Worm (Caenorhabditis elegans): ENCODE data around the gene aat-7.

The aat-7 gene

DNA sequence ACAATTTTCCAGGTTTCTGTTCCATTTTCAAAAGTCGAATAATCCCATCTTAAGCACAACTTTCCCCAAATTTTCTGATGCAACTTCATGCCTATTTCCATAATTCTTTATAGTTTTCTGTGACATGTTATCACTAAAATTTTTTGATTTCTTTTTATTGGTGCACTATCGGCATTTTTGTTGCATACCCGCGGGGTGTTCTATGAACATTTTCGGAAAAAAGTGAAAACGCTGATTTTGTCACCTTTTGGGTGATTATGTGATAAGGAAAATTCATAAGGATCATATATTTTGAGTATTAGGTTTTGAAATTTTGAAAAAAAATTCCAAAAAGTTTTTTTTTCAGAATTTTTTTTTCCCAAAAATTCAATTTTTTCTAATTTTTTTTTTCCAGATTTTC is at the start of gene aat-7:
Gene aat-7 (plus strand): TSS at position 393 of the 400 bp plus-strand sequence.
- TF ChIP-seq nhr-28 (tag; optimal IDR thresholded peaks at IDR 0.05) (peak; percentile 83), fos-1 (tag; optimal IDR thresholded peaks at IDR 0.05) (no peak), pqm-1 (tag; optimal IDR thresholded peaks at IDR 0.05) (peak; percentile 79), nhr-77 (tag; optimal IDR thresholded peaks at IDR 0.05) (peak; percentile 37), Y105C5A.15 (GFP tag; IDR thresholded peaks at IDR 0.05) (no peak), duxl-1 (tag; optimal IDR thresholded peaks at IDR 0.05; ENCODE audit: poor library complexity) (no peak), hlh-11 (tag; optimal IDR thresholded peaks at IDR 0.05) (peak; percentile 55), php-3 (GFP tag; IDR thresholded peaks at IDR 0.05) (peak; percentile 74; the same call in 1 of the 2 replicates), dmd-6 (GFP tag; IDR thresholded peaks at IDR 0.05) (peak; percentile 87), nhr-41 (GFP tag; IDR thresholded peaks at IDR 0.05) (no peak)

ce11 chrII:1338196-1338595 is 48.5 kb upstream of the aat-7 start:
- TF ChIP-seq hmg-1.1 (GFP tag; IDR thresholded peaks at IDR 0.05) (0 out of 2 replicates have a peak, but pooled peaks have one; percentile 17), set-16 (GFP tag; IDR thresholded peaks at IDR 0.05) (no peak), lin-39 (tag; optimal IDR thresholded peaks at IDR 0.05) (no peak), lin-15B (tag; optimal IDR thresholded peaks at IDR 0.05) (no peak), ztf-11 (tag; optimal IDR thresholded peaks at IDR 0.05) (no peak), pqm-1 (tag; optimal IDR thresholded peaks at IDR 0.05) (no peak), daf-8 (GFP tag; IDR thresholded peaks at IDR 0.05) (no peak), mes-2 (tag; optimal IDR thresholded peaks at IDR 0.05; ENCODE audit: poor library complexity, severe bottlenecking) (peak; percentile 8), nhr-11 (tag; optimal IDR thresholded peaks at IDR 0.05) (no peak)

ce11 chrII:1340049-1340448 is 46.6 kb upstream of the aat-7 start:
- TF ChIP-seq T26A8.4 (GFP tag; IDR thresholded peaks at IDR 0.05) = no peak
- peak; percentile 1 for TF ChIP-seq aha-1 (tag)
- TF ChIP-seq unc-62 (GFP tag; optimal IDR thresholded peaks at IDR 0.05 in 1 of 2) = peak in 1 of 2 experiments; percentile 51
- TF ChIP-seq unc-62 (tag; optimal IDR thresholded peaks at IDR 0.05) = no peak

DNA sequence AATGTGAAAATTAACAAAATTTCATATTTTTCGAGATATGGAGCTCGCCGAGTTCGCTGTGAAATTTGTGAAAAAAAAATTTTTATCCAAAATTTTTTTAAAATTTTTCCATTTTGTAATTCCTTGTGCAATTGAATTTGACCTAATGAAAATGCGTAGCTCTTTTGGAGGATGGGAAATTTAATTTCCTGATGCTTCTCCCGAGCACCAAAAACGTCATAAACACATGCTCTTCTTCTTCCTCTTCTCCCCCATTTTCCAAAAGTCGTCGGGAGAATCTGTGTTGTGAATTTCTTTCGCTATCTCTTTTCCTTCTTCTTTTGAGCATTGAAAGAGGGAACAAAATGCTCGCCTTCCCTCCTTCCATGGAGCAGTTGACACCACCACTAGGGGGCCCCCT is 45.3 kb upstream of the aat-7 start:
- TF ChIP-seq dmd-8 (GFP tag; IDR thresholded peaks at IDR 0.05) (no peak), daf-12 (tag; optimal IDR thresholded peaks at IDR 0.05) (no peak), nhr-102 (tag; optimal IDR thresholded peaks at IDR 0.05) (no peak), lsy-2 (tag; optimal IDR thresholded peaks at IDR 0.05) (peak in 1 of 2 experiments; percentile 7), nhr-25 (tag; optimal IDR thresholded peaks at IDR 0.05; ENCODE audit: borderline replicate concordance, insufficient read depth) (no peak), aha-1 (tag) (peak; percentile 30), hmg-1.1 (GFP tag; IDR thresholded peaks at IDR 0.05) (peak; percentile 30; the same call in 1 of the 2 replicates), set-16 (GFP tag; IDR thresholded peaks at IDR 0.05) (no peak), pha-4 (GFP tag; IDR thresholded peaks at IDR 0.05) (no peak), pha-4 (tag; optimal IDR thresholded peaks at IDR 0.05) (no peak), ceh-32 (tag; optimal IDR thresholded peaks at IDR 0.05; ENCODE audit: poor library complexity) (no peak), fos-1 (tag; optimal IDR thresholded peaks at IDR 0.05) (no peak), fkh-10 (GFP tag; optimal IDR thresholded peaks at IDR 0.05) (no peak), lin-15B (tag; optimal IDR thresholded peaks at IDR 0.05) (no peak), ceh-44 (GFP tag; IDR thresholded peaks at IDR 0.05) (no peak), ces-1 (GFP tag; optimal IDR thresholded peaks at IDR 0.05) (peak; percentile 89), nhr-6 (tag; optimal IDR thresholded peaks at IDR 0.05) (no peak), mep-1 (tag; optimal IDR thresholded peaks at IDR 0.05) (peak; percentile 10), hlh-30 (tag; optimal IDR thresholded peaks at IDR 0.05; ENCODE audit: insufficient read depth) (no peak), attf-4 (tag; optimal IDR thresholded peaks at IDR 0.05) (no peak), nhr-42 (GFP tag; IDR thresholded peaks at IDR 0.05) (no peak), ctbp-1 (GFP tag; IDR thresholded peaks at IDR 0.05) (peak; percentile 60), ceh-20 (GFP tag; IDR thresholded peaks at IDR 0.05) (no peak), nhr-10 (tag; optimal IDR thresholded peaks at IDR 0.05) (no peak), nhr-28 (tag; optimal IDR thresholded peaks at IDR 0.05) (no peak)
